Worm (Caenorhabditis elegans): ENCODE data around the gene asp-2.

asp-2 gene

ce11 chrV:9221566-9221965 lies 18.7 kb downstream of the asp-2 start, which contains the start of gene grd-6:
Gene grd-6 (plus strand): TSS chrV:9221866.
- TF ChIP-seq nhr-90 (tag; optimal IDR thresholded peaks at IDR 0.05; ENCODE audit: poor library complexity) (no peak), blmp-1 (tag; optimal IDR thresholded peaks at IDR 0.05) (peak; percentile 54), aly-2 (tag; optimal IDR thresholded peaks at IDR 0.05) (no peak), jun-1 (tag; optimal IDR thresholded peaks at IDR 0.05) (no peak), mab-9 (GFP tag; IDR thresholded peaks at IDR 0.05) (no peak), elt-2 (tag; optimal IDR thresholded peaks at IDR 0.05) (no peak)

- TF ChIP-seq hlh-17 (GFP tag; optimal IDR thresholded peaks at IDR 0.05; ENCODE audit: borderline replicate concordance), result no peak
- TF ChIP-seq nhr-11 (tag; optimal IDR thresholded peaks at IDR 0.05), result no peak
- no peak for TF ChIP-seq efl-1 (optimal IDR thresholded peaks at IDR 0.05)
- TF ChIP-seq efl-1 (GFP tag; optimal IDR thresholded peaks at IDR 0.05 in 1 of 2), result peak in 1 of 2 experiments; percentile 28
- TF ChIP-seq ces-1 (GFP tag; optimal IDR thresholded peaks at IDR 0.05), result no peak
- TF ChIP-seq zip-4 (GFP tag; optimal IDR thresholded peaks at IDR 0.05), result no peak
Observed at ce11 chrV:9222819-9223218, 19.9 kb downstream of the asp-2 start.

ce11 chrV:9224377-9224776 lies 21.5 kb downstream of the asp-2 start:
- no peak for TF ChIP-seq nhr-85 (tag)
- TF ChIP-seq fkh-8 (tag; optimal IDR thresholded peaks at IDR 0.05), result no peak
- TF ChIP-seq fkh-10 (GFP tag; optimal IDR thresholded peaks at IDR 0.05), result no peak
- TF ChIP-seq unc-62 (GFP tag; optimal IDR thresholded peaks at IDR 0.05), result no peak
- no peak for TF ChIP-seq unc-98 (GFP tag; IDR thresholded peaks at IDR 0.05)
- TF ChIP-seq ceh-88 (GFP tag; IDR thresholded peaks at IDR 0.05), result no peak

- TF ChIP-seq nhr-20 (tag; optimal IDR thresholded peaks at IDR 0.05), result no peak
- TF ChIP-seq blmp-1 (tag; optimal IDR thresholded peaks at IDR 0.05), result peak; percentile 90
Observed at ce11 chrV:9224981-9225380, 22.1 kb downstream of the asp-2 start.

ce11 chrV:9225675-9226144 lies 22.8 kb downstream of the asp-2 start, which contains the start of gene F07C3.2:
Gene F07C3.2 (plus strand): TSS chrV:9226094.
- TF ChIP-seq ceh-82 (tag; optimal IDR thresholded peaks at IDR 0.05), result peak in 1 of 3 experiments; percentile 22
- no peak for TF ChIP-seq jun-1 (tag; optimal IDR thresholded peaks at IDR 0.05)
- no peak for TF ChIP-seq unc-130 (tag; optimal IDR thresholded peaks at IDR 0.05)
- TF ChIP-seq alr-1 (tag; optimal IDR thresholded peaks at IDR 0.05; ENCODE audit: borderline replicate concordance), result no peak
- no peak for TF ChIP-seq tlp-1 (tag; optimal IDR thresholded peaks at IDR 0.05)
- no peak for TF ChIP-seq zag-1 (tag; optimal IDR thresholded peaks at IDR 0.05)
- TF ChIP-seq ets-5 (GFP tag; IDR thresholded peaks at IDR 0.05), result no peak
- peak; percentile 84 for TF ChIP-seq lin-14 (GFP tag; optimal IDR thresholded peaks at IDR 0.05)
- no peak for TF ChIP-seq efl-1 (optimal IDR thresholded peaks at IDR 0.05)
- TF ChIP-seq efl-1 (GFP tag; optimal IDR thresholded peaks at IDR 0.05 in 1 of 2), result peak in 1 of 2 experiments; percentile 50
- no peak for TF ChIP-seq fkh-4 (tag; optimal IDR thresholded peaks at IDR 0.05; ENCODE audit: borderline replicate concordance)
- TF ChIP-seq unc-98 (GFP tag; IDR thresholded peaks at IDR 0.05), result no peak
- no peak for TF ChIP-seq lir-3 (tag; optimal IDR thresholded peaks at IDR 0.05; ENCODE audit: poor library complexity)
- TF ChIP-seq lsy-2 (tag; optimal IDR thresholded peaks at IDR 0.05), result no peak

- no peak for TF ChIP-seq mdl-1 (tag; optimal IDR thresholded peaks at IDR 0.05)
- TF ChIP-seq sox-4 (tag; optimal IDR thresholded peaks at IDR 0.05), result no peak
- no peak for TF ChIP-seq C34B4.2 (tag; optimal IDR thresholded peaks at IDR 0.05)
- no peak for TF ChIP-seq lin-35 (GFP tag; optimal IDR thresholded peaks at IDR 0.05)
- TF ChIP-seq blmp-1 (tag; optimal IDR thresholded peaks at IDR 0.05), result no peak
- no peak for TF ChIP-seq lin-14 (GFP tag; optimal IDR thresholded peaks at IDR 0.05)
- TF ChIP-seq C16A3.4 (tag; optimal IDR thresholded peaks at IDR 0.05), result no peak
- no peak for TF ChIP-seq hlh-17 (GFP tag; optimal IDR thresholded peaks at IDR 0.05; ENCODE audit: borderline replicate concordance)
- no peak for TF ChIP-seq nhr-71 (tag; optimal IDR thresholded peaks at IDR 0.05)
- no peak for TF ChIP-seq elt-2 (tag; optimal IDR thresholded peaks at IDR 0.05)
- no peak for TF ChIP-seq mef-2 (tag; optimal IDR thresholded peaks at IDR 0.05)
- no peak for TF ChIP-seq dpl-1 (GFP tag; optimal IDR thresholded peaks at IDR 0.05)
- no peak for TF ChIP-seq ztf-4 (tag; optimal IDR thresholded peaks at IDR 0.05)
- no peak for TF ChIP-seq sptf-1 (tag; optimal IDR thresholded peaks at IDR 0.05)
- no peak for TF ChIP-seq fos-1 (tag; optimal IDR thresholded peaks at IDR 0.05)
Observed at ce11 chrV:9232296-9232695, 29.4 kb downstream of the asp-2 start, which contains the start of gene F07C3.3. Gene F07C3.3 (minus strand): TSS chrV:9232396.

Data from whole organism, L1 larva.